Worm (Caenorhabditis elegans) whole organism, L1 larva: ENCODE measurements around the gene daf-14.

Source experiments
- C04F5.9 ChIP-seq: sonication (generic microtip); optimal IDR thresholded peaks from 2 replicates; lab custom pipeline; 2016; ENCODE audit warnings: missing genetic modification characterization, missing compliant biosample characterization
- C34B4.2 ChIP-seq: sonication (generic microtip); optimal IDR thresholded peaks from 2 replicates; lab custom pipeline; 2017; ENCODE audit warnings: mild to moderate bottlenecking, missing genetic modification characterization, missing compliant biosample characterization
- F16B12.6 ChIP-seq: fragments of 150-350 bp; optimal IDR thresholded peaks from 2 replicates; lab custom pipeline; 2014; ENCODE audit warnings: missing biosample characterization, missing genetic modification characterization
- Y116A8C.19 ChIP-seq: sonication (generic microtip); optimal IDR thresholded peaks from 2 replicates; lab custom pipeline; 2016; ENCODE audit warnings: missing compliant biosample characterization, missing genetic modification characterization, borderline replicate concordance
- aha-1 ChIP-seq: fragments of 150-350 bp; optimal IDR thresholded peaks from 2 replicates; lab custom pipeline; 2014; ENCODE audit warnings: missing biosample characterization, missing genetic modification characterization
- alr-1 ChIP-seq: fragments of 200-800 bp; sonication (Bioruptor generic); optimal IDR thresholded peaks from 2 replicates; lab custom pipeline; 2018; ENCODE audit warnings: borderline replicate concordance, mild to moderate bottlenecking, missing genetic modification characterization, missing compliant biosample characterization
- ama-1 ChIP-seq: fragments of 150-350 bp; optimal IDR thresholded peaks from 2 replicates; lab custom pipeline; 2014
- blmp-1 ChIP-seq: fragments of 150-350 bp; optimal IDR thresholded peaks from 2 replicates; lab custom pipeline; 2014; ENCODE audit warnings: missing biosample characterization, missing genetic modification characterization
- ceh-82 ChIP-seq, 3 experiments: fragments of 150-350 bp in 1 of 3; sonication (generic microtip) in 2 of 3; optimal IDR thresholded peaks; 2 replicates each; lab custom pipeline; 2014 to 2017; ENCODE audit warnings: missing biosample characterization in 3 of 3, missing genetic modification characterization in 3 of 3
- dpl-1 ChIP-seq, 3 experiments: fragments of 150-350 bp in 2 of 3; sonication (generic microtip) in 1 of 3; optimal IDR thresholded peaks; 2 replicates each; lab custom pipeline; 2014 to 2017; ENCODE audit warnings: missing biosample characterization in 3 of 3, missing genetic modification characterization in 3 of 3, missing genetic modification reagents in 3 of 3
- egl-13 ChIP-seq: sonication (generic microtip); optimal IDR thresholded peaks from 2 replicates; lab custom pipeline; 2016; ENCODE audit warnings: missing genotype, missing genetic modification reagents, missing genetic modification characterization, missing compliant biosample characterization
- egl-27 ChIP-seq, 2 experiments: fragments of 150-350 bp in 1 of 2; sonication (generic microtip); optimal IDR thresholded peaks; 3 replicates each; lab custom pipeline; 2017 to 2018; ENCODE audit warnings: missing biosample characterization in 2 of 2, missing genetic modification characterization in 2 of 2, missing genetic modification reagents in 2 of 2
- elt-3 ChIP-seq, 6 experiments: fragments of 150-350 bp in 1 of 6; sonication (generic microtip); optimal IDR thresholded peaks; 2 replicates each; lab custom pipeline; 2017 to 2018; ENCODE audit warnings: missing biosample characterization in 6 of 6, missing genetic modification characterization in 6 of 6, inconsistent platforms in 1 of 6
- fkh-10 ChIP-seq: sonication (generic microtip); optimal IDR thresholded peaks from 2 replicates; lab custom pipeline; 2017; ENCODE audit warnings: missing biosample characterization, missing genetic modification reagents, missing genetic modification characterization
- hpl-2 ChIP-seq: fragments of 150-350 bp; optimal IDR thresholded peaks from 2 replicates; lab custom pipeline; 2014; ENCODE audit warnings: missing biosample characterization, missing genetic modification reagents, missing genetic modification characterization
- irx-1 ChIP-seq: sonication (generic microtip); optimal IDR thresholded peaks from 2 replicates; lab custom pipeline; 2016; ENCODE audit warnings: missing genetic modification characterization, missing compliant biosample characterization
- jun-1 ChIP-seq: fragments of 150-350 bp; optimal IDR thresholded peaks from 2 replicates; lab custom pipeline; 2014; ENCODE audit warnings: missing biosample characterization, missing genetic modification reagents, missing genetic modification characterization
- lin-13 ChIP-seq: fragments of 150-350 bp; optimal IDR thresholded peaks from 2 replicates; lab custom pipeline; 2014; ENCODE audit warnings: missing biosample characterization, missing genetic modification reagents, missing genetic modification characterization
- lin-15B ChIP-seq: fragments of 150-350 bp; sonication (generic microtip); optimal IDR thresholded peaks from 3 replicates; lab custom pipeline; 2014; ENCODE audit warnings: missing biosample characterization, missing genetic modification characterization
- lin-35 ChIP-seq, 2 experiments: fragments of 150-350 bp; optimal IDR thresholded peaks; 2 replicates each; lab custom pipeline; 2014; ENCODE audit warnings: missing biosample characterization in 2 of 2, missing genetic modification characterization in 2 of 2, missing genetic modification reagents in 2 of 2
- mab-9 ChIP-seq: fragments of 200-800 bp; sonication (Bioruptor generic); IDR thresholded peaks from 2 replicates; pipeline ENCODE4 v1.3.6; 2022; ENCODE audit warnings: missing genetic modification reagents, missing genetic modification characterization, missing compliant biosample characterization
- mdl-1 ChIP-seq, 2 experiments: fragments of 150-350 bp; optimal IDR thresholded peaks; 2 replicates each; lab custom pipeline; 2014 to 2017; ENCODE audit warnings: missing biosample characterization in 2 of 2, missing genetic modification characterization in 2 of 2, inconsistent platforms in 1 of 2
- mef-2 ChIP-seq: fragments of 150-350 bp; optimal IDR thresholded peaks from 2 replicates; lab custom pipeline; 2014; ENCODE audit warnings: missing biosample characterization, missing genetic modification characterization
- mep-1 ChIP-seq: fragments of 150-350 bp; optimal IDR thresholded peaks from 2 replicates; lab custom pipeline; 2014; ENCODE audit warnings: missing biosample characterization, missing genetic modification characterization
- nhr-11 ChIP-seq: fragments of 150-350 bp; optimal IDR thresholded peaks from 2 replicates; lab custom pipeline; 2014; ENCODE audit warnings: missing biosample characterization, missing genetic modification characterization
- nhr-19 ChIP-seq: fragments of 200-800 bp; sonication (Bioruptor generic); conservative IDR thresholded peaks from 2 replicates; pipeline ENCODE4 v1.3.6; 2022; ENCODE audit warnings: missing genetic modification characterization, missing compliant biosample characterization
- nhr-20 ChIP-seq: sonication (generic microtip); optimal IDR thresholded peaks from 2 replicates; lab custom pipeline; 2016; ENCODE audit warnings: mild to moderate bottlenecking, missing genetic modification characterization, missing compliant biosample characterization
- nhr-237 ChIP-seq: fragments of 150-350 bp; optimal IDR thresholded peaks from 2 replicates; lab custom pipeline; 2014; ENCODE audit warnings: missing biosample characterization, missing genetic modification characterization
- nhr-28 ChIP-seq: fragments of 150-350 bp; optimal IDR thresholded peaks from 2 replicates; lab custom pipeline; 2014; ENCODE audit warnings: missing biosample characterization, missing genetic modification characterization
- nhr-47 ChIP-seq: sonication (generic microtip); optimal IDR thresholded peaks from 2 replicates; lab custom pipeline; 2016; ENCODE audit warnings: mild to moderate bottlenecking, missing genetic modification characterization, moderate library complexity, missing compliant biosample characterization
- nhr-76 ChIP-seq: sonication (generic microtip); optimal IDR thresholded peaks from 2 replicates; lab custom pipeline; 2017; ENCODE audit warnings: missing biosample characterization, missing genetic modification characterization
- pax-3 ChIP-seq: fragments of 200-800 bp; sonication (Bioruptor generic); optimal IDR thresholded peaks from 2 replicates; lab custom pipeline; 2018; ENCODE audit warnings: mild to moderate bottlenecking, missing genetic modification characterization, moderate library complexity, missing compliant biosample characterization
- pqm-1 ChIP-seq: sonication (generic microtip); optimal IDR thresholded peaks from 3 replicates; lab custom pipeline; 2017; ENCODE audit warnings: missing biosample characterization, missing genetic modification characterization
- sox-4 ChIP-seq: sonication (generic microtip); optimal IDR thresholded peaks from 2 replicates; lab custom pipeline; 2016; ENCODE audit warnings: missing genetic modification characterization, missing compliant biosample characterization
- swsn-7 ChIP-seq: sonication (generic microtip); optimal IDR thresholded peaks from 2 replicates; lab custom pipeline; 2016; ENCODE audit warnings: missing genetic modification characterization, missing compliant biosample characterization
- unc-130 ChIP-seq: fragments of 150-350 bp; optimal IDR thresholded peaks from 2 replicates; lab custom pipeline; 2017; ENCODE audit warnings: missing biosample characterization, missing genetic modification characterization, inconsistent platforms
- unc-30 ChIP-seq: sonication (generic microtip); optimal IDR thresholded peaks from 2 replicates; lab custom pipeline; 2017; ENCODE audit warnings: missing biosample characterization, missing genetic modification characterization
- unc-86 ChIP-seq: sonication (generic microtip); optimal IDR thresholded peaks from 2 replicates; lab custom pipeline; 2016; ENCODE audit warnings: missing genetic modification characterization, missing compliant biosample characterization
- unc-98 ChIP-seq: fragments of 200-800 bp; sonication (Bioruptor generic); IDR thresholded peaks from 2 replicates; pipeline ENCODE4 v1.3.6; 2022; ENCODE audit warnings: missing genetic modification characterization, missing compliant biosample characterization
- vab-15 ChIP-seq: sonication (generic microtip); optimal IDR thresholded peaks from 2 replicates; lab custom pipeline; 2017; ENCODE audit warnings: missing genotype, mild to moderate bottlenecking, missing genetic modification characterization, missing compliant biosample characterization
- xbp-1 ChIP-seq: sonication (generic microtip); optimal IDR thresholded peaks from 2 replicates; lab custom pipeline; 2016; ENCODE audit warnings: missing genetic modification characterization, missing compliant biosample characterization

daf-14 gene

ce11 chrIV:10223723-10224122, 26.7 kb upstream of the daf-14 start, which contains the start of gene nas-12:
Gene nas-12 (plus strand): TSS chrIV:10224023.
- TF ChIP-seq elt-3 (tag; optimal IDR thresholded peaks at IDR 0.05; lab: Kevin White, UChicago) (no peak), egl-27 (tag; optimal IDR thresholded peaks at IDR 0.05; lab: Kevin White, UChicago) (no peak), C34B4.2 (no peak), nhr-76 (tag; lab: Kevin White, UChicago) (no peak), nhr-11 (no peak), nhr-19 (GFP tag; lab: Robert Waterston, UW) (no peak), sox-4 (no peak), F16B12.6 (no peak), blmp-1 (tag; lab: Kevin White, UChicago) (no peak), ama-1 (lab: Kevin White, UChicago) (no peak), egl-13 (tag; lab: Kevin White, UChicago) (no peak)

- TF ChIP-seq mef-2 (tag; lab: Kevin White, UChicago) = no peak
- no peak for TF ChIP-seq pqm-1
- TF ChIP-seq xbp-1 (tag; lab: Kevin White, UChicago) = no peak
- TF ChIP-seq nhr-47 (tag; lab: Kevin White, UChicago) = no peak
- no peak for TF ChIP-seq nhr-20
- no peak for TF ChIP-seq aha-1
- no peak for TF ChIP-seq pax-3 (tag; lab: Kevin White, UChicago)
- TF ChIP-seq unc-30 = no peak
- TF ChIP-seq fkh-10 (GFP tag; lab: Kevin White, UChicago) = no peak
- TF ChIP-seq dpl-1 (GFP tag; optimal IDR thresholded peaks at IDR 0.05; lab: Kevin White, UChicago) = no peak
- TF ChIP-seq lin-15B (tag; lab: Kevin White, UChicago) = no peak
- TF ChIP-seq swsn-7 (tag; lab: Kevin White, UChicago) = no peak
- TF ChIP-seq egl-27 (tag; optimal IDR thresholded peaks at IDR 0.05; lab: Kevin White, UChicago) = no peak
Observed at ce11 chrIV:10227534-10227933, 22.9 kb upstream of the daf-14 start, which contains the start of gene F01G10.6. Gene F01G10.6 (minus strand): TSS chrIV:10227634.

ce11 chrIV:10230971-10231370, 19.5 kb upstream of the daf-14 start, which contains the start of gene F01G10.5:
Gene F01G10.5 (minus strand): TSS chrIV:10231071.
- TF ChIP-seq Y116A8C.19 (tag; lab: Kevin White, UChicago) (no peak), C04F5.9 (tag; lab: Kevin White, UChicago) (no peak), lin-13 (no peak), unc-130 (no peak), mab-9 (GFP tag; lab: Robert Waterston, UW) (no peak), nhr-28 (tag; lab: Kevin White, UChicago) (no peak), C34B4.2 (no peak), ceh-82 (tag; optimal IDR thresholded peaks at IDR 0.05; lab: Kevin White, UChicago) (no peak), nhr-237 (no peak), ama-1 (lab: Kevin White, UChicago) (no peak), unc-98 (GFP tag; lab: Robert Waterston, UW) (no peak), jun-1 (no peak), alr-1 (no peak), hpl-2 (GFP tag; lab: Kevin White, UChicago) (no peak), unc-30 (no peak)

- TF ChIP-seq unc-86 (tag; lab: Kevin White, UChicago) (no peak), mdl-1 (tag; optimal IDR thresholded peaks at IDR 0.05; lab: Kevin White, UChicago) (no peak), lin-35 (GFP tag; optimal IDR thresholded peaks at IDR 0.05; lab: Kevin White, UChicago) (no peak), egl-27 (tag; optimal IDR thresholded peaks at IDR 0.05; lab: Kevin White, UChicago) (no peak), vab-15 (tag; lab: Kevin White, UChicago) (no peak), mep-1 (no peak), irx-1 (no peak)
- TF ChIP-seq, all 84 proteins: peak for 0
Observed at ce11 chrIV:10232456-10232855, 18.0 kb upstream of the daf-14 start, which contains the start of gene F01G10.4. Gene F01G10.4 (minus strand): TSS chrIV:10232556.
